Worm (Caenorhabditis elegans) whole organism, L3 larva: ENCODE data around the gene npp-21.

Experiments
- ceh-82 ChIP-seq: fragments of 150-350 bp; optimal IDR thresholded peaks from 2 replicates; lab custom pipeline; 2014; ENCODE audit warnings: missing biosample characterization, missing genetic modification characterization
- fos-1 ChIP-seq: fragments of 150-350 bp; optimal IDR thresholded peaks from 2 replicates; lab custom pipeline; 2014; ENCODE audit warnings: missing biosample characterization, missing genetic modification characterization
- lin-39 ChIP-seq: fragments of 150-350 bp; optimal IDR thresholded peaks from 2 replicates; lab custom pipeline; 2018; ENCODE audit warnings: missing biosample characterization, missing genetic modification reagents, missing genetic modification characterization
- snpc-4 ChIP-seq: fragments of 150-350 bp; optimal IDR thresholded peaks from 2 replicates; lab custom pipeline; 2014; ENCODE audit warnings: missing biosample characterization, missing genetic modification characterization
- unc-39 ChIP-seq: sonication (generic microtip); optimal IDR thresholded peaks from 4 replicates; lab custom pipeline; 2017; ENCODE audit warnings: missing biosample characterization, missing genetic modification characterization
- unc-62 ChIP-seq: fragments of 150-350 bp; sonication (generic microtip); optimal IDR thresholded peaks from 4 replicates; lab custom pipeline; 2014; ENCODE audit warnings: missing biosample characterization, missing genetic modification reagents, missing genetic modification characterization
- zag-1 ChIP-seq: fragments of 150-350 bp; optimal IDR thresholded peaks from 2 replicates; lab custom pipeline; 2014; ENCODE audit warnings: missing biosample characterization, missing genetic modification characterization

- TF ChIP-seq lin-39 = no peak
- no peak for TF ChIP-seq ceh-82 (tag; lab: Kevin White, UChicago)
- TF ChIP-seq unc-39 (tag; lab: Kevin White, UChicago) = no peak
- TF ChIP-seq snpc-4 (tag; lab: Kevin White, UChicago) = no peak
- no peak for TF ChIP-seq zag-1 (tag; lab: Kevin White, UChicago)
- TF ChIP-seq unc-62 (GFP tag; lab: Kevin White, UChicago) = no peak
- TF ChIP-seq fos-1 (tag; lab: Kevin White, UChicago) = no peak
Observed at ce11 chrII:7635296-7635695, 35.8 kb downstream of the npp-21 start.
